Worm (Caenorhabditis elegans) whole organism, L3 larva: ENCODE data around the gene vit-1.

Experiments used
- ZK546.5 ChIP-seq: sonication (generic microtip); optimal IDR thresholded peaks from 2 replicates; lab custom pipeline; 2017; ENCODE audit warnings: missing biosample characterization, missing genetic modification characterization
- aly-2 ChIP-seq: fragments of 150-350 bp; optimal IDR thresholded peaks from 2 replicates; lab custom pipeline; 2014; ENCODE audit warnings: missing biosample characterization, missing genetic modification characterization
- daf-12 ChIP-seq: fragments of 150-350 bp; optimal IDR thresholded peaks from 2 replicates; lab custom pipeline; 2014; ENCODE audit warnings: missing biosample characterization, missing genetic modification reagents, missing genetic modification characterization
- egl-27 ChIP-seq: sonication (generic microtip); optimal IDR thresholded peaks from 4 replicates; lab custom pipeline; 2017; ENCODE audit warnings: missing biosample characterization, missing genetic modification reagents, missing genetic modification characterization
- elt-1 ChIP-seq: fragments of 150-350 bp; optimal IDR thresholded peaks from 2 replicates; lab custom pipeline; 2014; ENCODE audit warnings: missing biosample characterization, missing genetic modification characterization
- elt-2 ChIP-seq: sonication (generic microtip); optimal IDR thresholded peaks from 2 replicates; lab custom pipeline; 2016; ENCODE audit warnings: missing genetic modification reagents, mild to moderate bottlenecking, missing genetic modification characterization, missing compliant biosample characterization
- eor-1 ChIP-seq, 2 experiments: fragments of 150-350 bp; optimal IDR thresholded peaks; 2 replicates each; lab custom pipeline; 2014 to 2018; ENCODE audit warnings: missing biosample characterization in 2 of 2, missing genetic modification characterization in 2 of 2
- fkh-10 ChIP-seq: sonication (generic microtip); optimal IDR thresholded peaks from 2 replicates; lab custom pipeline; 2017; ENCODE audit warnings: missing biosample characterization, missing genetic modification reagents, missing genetic modification characterization
- fos-1 ChIP-seq: fragments of 150-350 bp; optimal IDR thresholded peaks from 2 replicates; lab custom pipeline; 2014; ENCODE audit warnings: missing biosample characterization, missing genetic modification characterization
- hmg-11 ChIP-seq: sonication (generic microtip); optimal IDR thresholded peaks from 2 replicates; lab custom pipeline; 2016; ENCODE audit warnings: missing genetic modification characterization, missing compliant biosample characterization
- lin-15B ChIP-seq: fragments of 150-350 bp; optimal IDR thresholded peaks from 2 replicates; lab custom pipeline; 2014; ENCODE audit warnings: missing biosample characterization, missing genetic modification characterization
- lin-39 ChIP-seq: fragments of 150-350 bp; optimal IDR thresholded peaks from 2 replicates; lab custom pipeline; 2018; ENCODE audit warnings: missing biosample characterization, missing genetic modification reagents, missing genetic modification characterization
- lsy-12 ChIP-seq: sonication (generic microtip); optimal IDR thresholded peaks from 2 replicates; lab custom pipeline; 2016; ENCODE audit warnings: mild to moderate bottlenecking, missing genetic modification characterization, missing compliant biosample characterization
- nfya-1 ChIP-seq: sonication (generic microtip); optimal IDR thresholded peaks from 2 replicates; lab custom pipeline; 2017; ENCODE audit warnings: missing genetic modification characterization, mild to moderate bottlenecking, missing compliant biosample characterization, antibody characterized with exemption, moderate library complexity; ENCODE audit not compliant: insufficient read depth
- nhr-23 ChIP-seq: fragments of 150-350 bp; optimal IDR thresholded peaks from 2 replicates; lab custom pipeline; 2014; ENCODE audit warnings: missing biosample characterization, missing genetic modification reagents, missing genetic modification characterization
- nhr-237 ChIP-seq: fragments of 150-350 bp; optimal IDR thresholded peaks from 2 replicates; lab custom pipeline; 2014; ENCODE audit warnings: missing biosample characterization, missing genetic modification characterization
- nhr-25 ChIP-seq: sonication (generic microtip); optimal IDR thresholded peaks from 2 replicates; lab custom pipeline; 2017; ENCODE audit warnings: missing biosample characterization, missing genetic modification characterization
- nhr-28 ChIP-seq: fragments of 150-350 bp; optimal IDR thresholded peaks from 2 replicates; lab custom pipeline; 2014; ENCODE audit warnings: missing biosample characterization, missing genetic modification characterization
- nhr-43 ChIP-seq: sonication (generic microtip); optimal IDR thresholded peaks from 2 replicates; lab custom pipeline; 2016; ENCODE audit warnings: mild to moderate bottlenecking, missing genetic modification characterization, missing compliant biosample characterization; ENCODE audit not compliant: poor library complexity, severe bottlenecking
- nhr-67 ChIP-seq: fragments of 150-350 bp; optimal IDR thresholded peaks from 2 replicates; lab custom pipeline; 2014; ENCODE audit warnings: missing biosample characterization, missing genetic modification characterization
- nhr-76 ChIP-seq: fragments of 150-350 bp; sonication (generic microtip); optimal IDR thresholded peaks from 5 replicates; lab custom pipeline; 2014; ENCODE audit warnings: missing biosample characterization, missing genetic modification characterization
- nhr-77 ChIP-seq: fragments of 150-350 bp; optimal IDR thresholded peaks from 2 replicates; lab custom pipeline; 2014; ENCODE audit warnings: missing biosample characterization, missing genetic modification characterization
- pha-4 ChIP-seq: fragments of 150-350 bp; optimal IDR thresholded peaks from 2 replicates; lab custom pipeline; 2014; ENCODE audit warnings: missing biosample characterization, missing genetic modification reagents, missing genetic modification characterization
- pqm-1 ChIP-seq: fragments of 150-350 bp; optimal IDR thresholded peaks from 2 replicates; lab custom pipeline; 2017; ENCODE audit warnings: missing biosample characterization, missing genetic modification characterization, inconsistent platforms
- sea-2 ChIP-seq: fragments of 150-350 bp; sonication (generic microtip); optimal IDR thresholded peaks from 4 replicates; lab custom pipeline; 2014; ENCODE audit warnings: missing biosample characterization, missing genetic modification reagents, missing genetic modification characterization
- snpc-4 ChIP-seq: fragments of 150-350 bp; optimal IDR thresholded peaks from 2 replicates; lab custom pipeline; 2014; ENCODE audit warnings: missing biosample characterization, missing genetic modification characterization
- unc-39 ChIP-seq: sonication (generic microtip); optimal IDR thresholded peaks from 4 replicates; lab custom pipeline; 2017; ENCODE audit warnings: missing biosample characterization, missing genetic modification characterization
- unc-62 ChIP-seq: fragments of 150-350 bp; sonication (generic microtip); optimal IDR thresholded peaks from 4 replicates; lab custom pipeline; 2014; ENCODE audit warnings: missing biosample characterization, missing genetic modification reagents, missing genetic modification characterization
- zag-1 ChIP-seq: fragments of 150-350 bp; optimal IDR thresholded peaks from 2 replicates; lab custom pipeline; 2014; ENCODE audit warnings: missing biosample characterization, missing genetic modification characterization
- ztf-11 ChIP-seq: fragments of 150-350 bp; optimal IDR thresholded peaks from 2 replicates; lab custom pipeline; 2014; ENCODE audit warnings: missing biosample characterization, missing genetic modification characterization
- ztf-4 ChIP-seq: fragments of 150-350 bp; optimal IDR thresholded peaks from 2 replicates; lab custom pipeline; 2014; ENCODE audit warnings: missing biosample characterization, missing genetic modification characterization

The vit-1 gene

ce11 chrX:7726351-7726750, 1.3 kb upstream of the vit-1 start:
- TF ChIP-seq hmg-11 (tag; lab: Kevin White, UChicago) (no peak), ztf-11 (tag; lab: Kevin White, UChicago) (no peak)
- TF ChIP-seq, all 47 proteins: peak for 0

DNA sequence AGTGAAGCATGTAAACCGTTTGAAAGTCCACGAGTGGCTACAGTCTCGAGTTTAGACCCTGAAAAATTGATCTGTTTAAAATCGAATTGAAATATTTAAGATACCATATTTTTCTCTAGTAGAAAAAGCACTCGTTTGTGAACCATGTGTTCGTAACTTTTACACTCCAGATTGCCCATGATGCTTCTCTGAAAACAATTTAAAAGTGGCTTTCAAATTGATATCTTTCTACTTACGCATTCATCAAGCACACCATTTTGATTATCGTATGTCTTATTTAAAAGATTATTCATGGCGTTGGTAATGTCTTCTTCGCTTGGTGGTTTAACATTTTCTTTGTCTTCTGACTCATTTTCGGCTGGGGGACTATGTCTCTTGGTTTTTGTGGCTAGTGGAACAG, 5.9 kb downstream of the vit-1 start:
- TF ChIP-seq snpc-4 (no peak), pqm-1 (tag; lab: Kevin White, UChicago) (no peak), nhr-77 (tag; lab: Kevin White, UChicago) (no peak), nhr-76 (tag; lab: Kevin White, UChicago) (no peak), sea-2 (no peak), elt-2 (tag; lab: Kevin White, UChicago) (no peak), lsy-12 (tag; lab: Kevin White, UChicago) (no peak)

ce11 chrX:7736171-7736570, 8.5 kb downstream of the vit-1 start, which contains the start of gene set-12:
Gene set-12 (minus strand): TSS chrX:7736271.
- TF ChIP-seq eor-1 (tag; optimal IDR thresholded peaks at IDR 0.05; lab: Kevin White, UChicago) (no peak), ZK546.5 (tag; lab: Kevin White, UChicago) (no peak), daf-12 (tag; lab: Kevin White, UChicago) (no peak), nhr-28 (tag; lab: Kevin White, UChicago) (no peak), unc-62 (no peak), fkh-10 (GFP tag; lab: Kevin White, UChicago) (no peak), hmg-11 (tag; lab: Kevin White, UChicago) (no peak), egl-27 (tag; lab: Kevin White, UChicago) (no peak), nhr-23 (tag; lab: Kevin White, UChicago) (no peak)
- TF ChIP-seq, all 47 proteins: peak for 0

DNA sequence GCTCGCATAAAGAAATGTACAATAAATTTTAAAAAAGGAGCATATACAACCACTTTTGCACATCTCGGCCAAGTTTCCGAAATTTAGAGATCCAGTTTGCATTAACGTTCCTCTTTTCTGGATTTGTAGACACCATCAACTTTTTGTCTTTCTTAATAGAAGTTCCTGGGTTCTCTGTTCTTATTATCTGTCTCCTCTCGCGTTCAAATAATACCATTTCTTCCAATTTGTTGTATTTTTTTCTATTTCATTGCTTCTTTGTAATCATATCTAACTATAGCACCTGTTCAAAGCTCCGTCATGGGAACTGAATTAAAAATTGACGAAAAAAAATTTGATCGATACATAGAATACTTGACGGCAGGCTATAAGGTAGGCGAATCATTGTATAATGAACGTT, 11.7 kb downstream of the vit-1 start, which contains the start of gene K09F5.1:
K09F5.1 (plus strand) TSS at position 301 of the 400 bp plus-strand sequence.
- no peak for TF ChIP-seq elt-2 (tag; lab: Kevin White, UChicago)
- TF ChIP-seq nhr-23 (tag; lab: Kevin White, UChicago) = no peak
- TF ChIP-seq nhr-43 (tag; lab: Kevin White, UChicago) = no peak
- TF ChIP-seq elt-1 (tag; lab: Kevin White, UChicago) = no peak
- TF ChIP-seq pha-4 (tag; lab: Kevin White, UChicago) = no peak
- TF ChIP-seq hmg-11 (tag; lab: Kevin White, UChicago) = no peak
- no peak for TF ChIP-seq nfya-1 (tag; lab: Kevin White, UChicago)
- TF ChIP-seq ztf-11 (tag; lab: Kevin White, UChicago) = no peak
- TF ChIP-seq nhr-25 (tag; lab: Kevin White, UChicago) = no peak
- no peak for TF ChIP-seq fkh-10 (GFP tag; lab: Kevin White, UChicago)
- TF ChIP-seq unc-39 (tag; lab: Kevin White, UChicago) = no peak
- no peak for TF ChIP-seq fos-1 (tag; lab: Kevin White, UChicago)
- TF ChIP-seq aly-2 (tag; lab: Kevin White, UChicago) = no peak
- no peak for TF ChIP-seq zag-1

DNA sequence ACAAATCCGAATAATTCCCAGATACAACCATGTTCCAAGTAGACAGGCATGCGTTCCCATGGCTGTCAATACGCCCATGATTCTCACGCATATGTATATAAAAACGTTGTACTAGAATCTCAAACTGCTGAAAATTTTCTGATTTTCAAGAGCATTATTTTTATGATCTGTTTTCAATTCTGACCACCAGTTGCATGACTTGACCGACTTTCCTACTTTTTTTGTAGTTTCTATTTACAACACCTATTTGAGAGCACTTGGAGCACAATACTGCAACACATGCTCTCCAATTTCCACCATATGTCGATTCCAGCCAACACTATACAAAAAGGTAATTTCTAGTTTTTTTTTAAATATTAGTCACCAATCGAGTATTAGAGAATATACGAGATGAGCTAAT, 16.2 kb downstream of the vit-1 start, which contains the start of gene ref-2:
ref-2 (plus strand) TSS at position 301 of the 400 bp plus-strand sequence.
- no peak for TF ChIP-seq fos-1 (tag; lab: Kevin White, UChicago)

ce11 chrX:7745386-7745785, 17.7 kb downstream of the vit-1 start:
- TF ChIP-seq elt-2 (tag; lab: Kevin White, UChicago) = no peak
- peak; percentile 52 for TF ChIP-seq nfya-1 (tag; lab: Kevin White, UChicago)

DNA sequence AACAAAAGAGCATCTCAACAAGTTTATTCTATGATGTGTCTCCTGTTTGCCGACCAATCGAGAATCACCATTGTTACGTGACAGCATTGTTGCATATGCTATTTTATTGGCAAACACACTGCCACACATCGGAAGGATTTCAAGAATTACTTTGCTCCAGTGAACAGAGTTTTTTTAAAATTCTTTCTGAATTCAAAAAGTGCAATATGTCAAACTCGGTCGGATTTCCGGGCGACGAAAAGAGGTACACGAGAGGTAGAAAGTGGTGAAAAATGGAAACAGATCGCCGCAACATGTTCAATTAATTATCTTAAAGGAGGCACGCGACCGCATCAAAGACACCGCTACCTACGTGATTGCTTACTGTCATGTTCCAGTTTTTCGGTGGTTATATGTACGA, 22.4 kb downstream of the vit-1 start:
- TF ChIP-seq lin-15B (tag; lab: Kevin White, UChicago) (no peak), nhr-76 (tag; lab: Kevin White, UChicago) (no peak), pha-4 (tag; lab: Kevin White, UChicago) (no peak), nhr-23 (tag; lab: Kevin White, UChicago) (no peak), ztf-4 (tag; lab: Kevin White, UChicago) (no peak), lin-39 (tag; lab: Kevin White, UChicago) (no peak), nhr-237 (tag; lab: Kevin White, UChicago) (no peak), zag-1 (no peak), eor-1 (tag; optimal IDR thresholded peaks at IDR 0.05; lab: Kevin White, UChicago) (no peak), ZK546.5 (tag; lab: Kevin White, UChicago) (no peak), nhr-67 (tag; lab: Kevin White, UChicago) (no peak)
- TF ChIP-seq, all 47 proteins: peak for 0
